Worm (Caenorhabditis elegans) whole organism, L4 larva: Measurements from ENCODE around the gene col-78.
A peak's percentile ranks its signal among the peaks of the same experiment; 100 is the strongest.

Experiments used
- F10B5.3 ChIP-seq: sonication (generic microtip); optimal IDR thresholded peaks from 2 replicates; lab custom pipeline; 2016; ENCODE audit warnings: mild to moderate bottlenecking, missing genetic modification characterization, missing compliant biosample characterization
- F49E8.2 ChIP-seq: sonication (generic microtip); optimal IDR thresholded peaks from 2 replicates; lab custom pipeline; 2016; ENCODE audit warnings: missing compliant biosample characterization, mild to moderate bottlenecking, missing genetic modification characterization, borderline replicate concordance
- R02D3.7 ChIP-seq: fragments of 150-350 bp; sonication (generic microtip); optimal IDR thresholded peaks from 3 replicates; lab custom pipeline; 2014; ENCODE audit warnings: missing biosample characterization, missing genetic modification characterization
- T20F7.1 ChIP-seq: fragments of 200-800 bp; sonication (Bioruptor generic); optimal IDR thresholded peaks from 2 replicates; lab custom pipeline; 2018; ENCODE audit warnings: mild to moderate bottlenecking, missing genetic modification characterization, missing compliant biosample characterization
- T26A8.4 ChIP-seq: fragments of 200-800 bp; sonication (Bioruptor generic); IDR thresholded peaks from 2 replicates; pipeline ENCODE4 v1.3.6; 2022; ENCODE audit warnings: missing genetic modification characterization, missing compliant biosample characterization
- Y48G9A.11 ChIP-seq: fragments of 200-800 bp; sonication (Bioruptor generic); IDR thresholded peaks from 2 replicates; pipeline ENCODE4 v1.3.6; 2022; ENCODE audit warnings: missing genetic modification reagents, missing genetic modification characterization, missing compliant biosample characterization
- Y5F2A.4 ChIP-seq: fragments of 200-800 bp; sonication (Bioruptor generic); optimal IDR thresholded peaks from 2 replicates; lab custom pipeline; 2018; ENCODE audit warnings: mild to moderate bottlenecking, missing genetic modification characterization, missing compliant biosample characterization
- aly-2 ChIP-seq: sonication (generic microtip); optimal IDR thresholded peaks from 2 replicates; lab custom pipeline; 2018; ENCODE audit warnings: missing biosample characterization, missing genetic modification characterization
- arid-1 ChIP-seq: fragments of 200-800 bp; sonication (Bioruptor generic); conservative IDR thresholded peaks from 2 replicates; pipeline ENCODE4 v1.3.6; 2022; ENCODE audit warnings: missing genetic modification reagents, missing genetic modification characterization, missing compliant biosample characterization
- ceh-20 ChIP-seq: fragments of 200-800 bp; sonication (Bioruptor generic); IDR thresholded peaks from 2 replicates; pipeline ENCODE4 v1.3.6; 2022; ENCODE audit warnings: missing genetic modification reagents, missing genetic modification characterization, missing compliant biosample characterization
- ceh-82 ChIP-seq: sonication (generic microtip); optimal IDR thresholded peaks from 2 replicates; lab custom pipeline; 2017; ENCODE audit warnings: missing biosample characterization, missing genetic modification characterization
- ces-1 ChIP-seq: fragments of 150-350 bp; sonication (generic microtip); optimal IDR thresholded peaks from 4 replicates; lab custom pipeline; 2014; ENCODE audit warnings: missing biosample characterization, missing genetic modification reagents, missing genetic modification characterization
- daf-16 ChIP-seq, 3 experiments: sonication (generic microtip); optimal IDR thresholded peaks; 2 replicates each; lab custom pipeline; 2016 to 2017; ENCODE audit warnings: missing genetic modification characterization in 3 of 3, missing genetic modification reagents in 3 of 3, mild to moderate bottlenecking in 2 of 3, missing compliant biosample characterization in 2 of 3, missing biosample characterization in 1 of 3, moderate library complexity in 1 of 3
- daf-19 ChIP-seq: fragments of 200-800 bp; sonication (Bioruptor generic); conservative IDR thresholded peaks from 2 replicates; pipeline ENCODE4 v1.3.6; 2022; ENCODE audit warnings: missing genetic modification characterization, missing compliant biosample characterization
- daf-8 ChIP-seq: fragments of 200-800 bp; sonication (Bioruptor generic); IDR thresholded peaks from 2 replicates; pipeline ENCODE4 v1.3.6; 2022; ENCODE audit warnings: missing genetic modification characterization, missing compliant biosample characterization
- dmd-8 ChIP-seq: fragments of 200-800 bp; sonication (Bioruptor generic); IDR thresholded peaks from 2 replicates; pipeline ENCODE4 v1.3.6; 2022; ENCODE audit warnings: missing genetic modification characterization, missing compliant biosample characterization
- duxl-1 ChIP-seq: sonication (generic microtip); optimal IDR thresholded peaks from 2 replicates; lab custom pipeline; 2016; ENCODE audit warnings: mild to moderate bottlenecking, missing genetic modification characterization, moderate library complexity, missing compliant biosample characterization; ENCODE audit not compliant: poor library complexity
- dve-1 ChIP-seq: sonication (generic microtip); optimal IDR thresholded peaks from 2 replicates; lab custom pipeline; 2017; ENCODE audit warnings: antibody characterized with exemption, mild to moderate bottlenecking, missing genetic modification characterization, missing compliant biosample characterization; ENCODE audit not compliant: insufficient read depth
- egl-43 ChIP-seq: fragments of 200-800 bp; sonication (Bioruptor generic); IDR thresholded peaks from 2 replicates; pipeline ENCODE4 v1.3.6; 2022; ENCODE audit warnings: missing genetic modification reagents, missing genetic modification characterization, missing compliant biosample characterization
- hif-1 ChIP-seq, 2 experiments: sonication (generic microtip); optimal IDR thresholded peaks; 2 replicates each; lab custom pipeline; 2016 to 2017; ENCODE audit warnings: missing compliant biosample characterization in 2 of 2, missing genetic modification characterization in 2 of 2, missing genetic modification reagents in 2 of 2, missing genotype in 2 of 2, mild to moderate bottlenecking in 1 of 2
- jun-1 ChIP-seq: fragments of 150-350 bp; optimal IDR thresholded peaks from 2 replicates; lab custom pipeline; 2014; ENCODE audit warnings: missing biosample characterization, missing genetic modification reagents, missing genetic modification characterization
- lin-1 ChIP-seq: fragments of 200-800 bp; sonication (Bioruptor generic); IDR thresholded peaks from 2 replicates; pipeline ENCODE4 v1.3.6; 2022; ENCODE audit warnings: missing genetic modification reagents, missing genetic modification characterization, missing compliant biosample characterization
- lin-15B ChIP-seq: fragments of 150-350 bp; sonication (generic microtip); optimal IDR thresholded peaks from 3 replicates; lab custom pipeline; 2014; ENCODE audit warnings: missing biosample characterization, missing genetic modification characterization
- lin-39 ChIP-seq: fragments of 150-350 bp; optimal IDR thresholded peaks from 2 replicates; lab custom pipeline; 2014; ENCODE audit warnings: missing biosample characterization, missing genetic modification reagents, missing genetic modification characterization
- lir-3 ChIP-seq: sonication (generic microtip); optimal IDR thresholded peaks from 2 replicates; lab custom pipeline; 2016; ENCODE audit warnings: mild to moderate bottlenecking, missing genetic modification characterization, missing compliant biosample characterization
- madf-9 ChIP-seq: fragments of 200-800 bp; sonication (Bioruptor generic); conservative IDR thresholded peaks from 2 replicates; pipeline ENCODE4 v1.3.6; 2022; ENCODE audit warnings: missing genetic modification reagents, missing genetic modification characterization, missing compliant biosample characterization
- mxl-2 ChIP-seq: fragments of 200-800 bp; sonication (Bioruptor generic); conservative IDR thresholded peaks from 2 replicates; pipeline ENCODE4 v1.3.6; 2022; ENCODE audit warnings: missing genetic modification reagents, missing genetic modification characterization, missing compliant biosample characterization
- mxl-3 ChIP-seq: fragments of 200-800 bp; sonication (Bioruptor generic); optimal IDR thresholded peaks from 2 replicates; lab custom pipeline; 2018; ENCODE audit warnings: mild to moderate bottlenecking, missing genetic modification characterization, missing compliant biosample characterization
- nhr-102 ChIP-seq: sonication (generic microtip); optimal IDR thresholded peaks from 2 replicates; lab custom pipeline; 2016; ENCODE audit warnings: mild to moderate bottlenecking, missing genetic modification characterization, moderate library complexity, missing compliant biosample characterization
- nhr-11 ChIP-seq: fragments of 150-350 bp; optimal IDR thresholded peaks from 2 replicates; lab custom pipeline; 2014; ENCODE audit warnings: missing biosample characterization, missing genetic modification characterization
- nhr-111 ChIP-seq: fragments of 200-800 bp; sonication (Bioruptor generic); optimal IDR thresholded peaks from 2 replicates; lab custom pipeline; 2018; ENCODE audit warnings: mild to moderate bottlenecking, missing genetic modification characterization, missing compliant biosample characterization
- nhr-237 ChIP-seq: sonication (generic microtip); optimal IDR thresholded peaks from 2 replicates; lab custom pipeline; 2017; ENCODE audit warnings: missing biosample characterization, missing genetic modification characterization
- nhr-25 ChIP-seq: sonication (generic microtip); optimal IDR thresholded peaks from 2 replicates; lab custom pipeline; 2017; ENCODE audit warnings: missing genetic modification characterization, mild to moderate bottlenecking, missing compliant biosample characterization, antibody characterized with exemption, moderate library complexity, borderline replicate concordance; ENCODE audit not compliant: insufficient read depth
- nhr-28 ChIP-seq: fragments of 150-350 bp; optimal IDR thresholded peaks from 2 replicates; lab custom pipeline; 2014; ENCODE audit warnings: missing biosample characterization, missing genetic modification characterization
- nhr-42 ChIP-seq: fragments of 200-800 bp; sonication (Bioruptor generic); IDR thresholded peaks from 2 replicates; pipeline ENCODE4 v1.3.6; 2022; ENCODE audit warnings: missing genetic modification characterization, missing compliant biosample characterization
- nhr-48 ChIP-seq: sonication (generic microtip); optimal IDR thresholded peaks from 2 replicates; lab custom pipeline; 2016; ENCODE audit warnings: mild to moderate bottlenecking, missing genetic modification characterization, missing compliant biosample characterization
- nhr-6 ChIP-seq: fragments of 150-350 bp; optimal IDR thresholded peaks from 2 replicates; lab custom pipeline; 2014; ENCODE audit warnings: missing biosample characterization, missing genetic modification characterization
- nhr-77 ChIP-seq: fragments of 150-350 bp; optimal IDR thresholded peaks from 2 replicates; lab custom pipeline; 2014; ENCODE audit warnings: missing biosample characterization, missing genetic modification characterization
- pha-4 ChIP-seq, 2 experiments: fragments of 150-350 bp in 1 of 2; fragments of 200-800 bp in 1 of 2; sonication (Bioruptor generic) in 1 of 2; IDR thresholded peaks in 1 of 2; optimal IDR thresholded peaks in 1 of 2; 2 replicates each; pipeline versions ENCODE4 v1.3.6 to Lab custom; 2014 to 2022; ENCODE audit warnings: missing genetic modification characterization in 2 of 2, missing genetic modification reagents in 2 of 2, missing biosample characterization in 1 of 2, missing compliant biosample characterization in 1 of 2
- php-3 ChIP-seq: fragments of 200-800 bp; sonication (Bioruptor generic); IDR thresholded peaks from 2 replicates; pipeline ENCODE4 v1.3.6; 2022; ENCODE audit warnings: missing genetic modification reagents, missing genetic modification characterization, missing compliant biosample characterization
- sdz-12 ChIP-seq: fragments of 200-800 bp; sonication (Bioruptor generic); optimal IDR thresholded peaks from 2 replicates; lab custom pipeline; 2018; ENCODE audit warnings: mild to moderate bottlenecking, missing genetic modification characterization, missing compliant biosample characterization
- set-16 ChIP-seq: fragments of 200-800 bp; sonication (Bioruptor generic); IDR thresholded peaks from 2 replicates; pipeline ENCODE4 v1.3.6; 2022; ENCODE audit warnings: missing genetic modification reagents, missing genetic modification characterization, missing compliant biosample characterization
- snpc-1.2 ChIP-seq: fragments of 200-800 bp; sonication (Bioruptor generic); IDR thresholded peaks from 2 replicates; pipeline ENCODE4 v1.3.6; 2022; ENCODE audit warnings: missing genetic modification reagents, missing genetic modification characterization, missing compliant biosample characterization
- spr-3 ChIP-seq: fragments of 200-800 bp; sonication (Bioruptor generic); optimal IDR thresholded peaks from 2 replicates; lab custom pipeline; 2018; ENCODE audit warnings: mild to moderate bottlenecking, missing genetic modification characterization, missing compliant biosample characterization
- tag-97 ChIP-seq: fragments of 200-800 bp; sonication (Bioruptor generic); IDR thresholded peaks from 2 replicates; pipeline ENCODE4 v1.3.6; 2022; ENCODE audit warnings: missing genetic modification characterization, missing compliant biosample characterization
- tra-1 ChIP-seq: fragments of 200-800 bp; sonication (Bioruptor generic); IDR thresholded peaks from 2 replicates; pipeline ENCODE4 v1.3.6; 2022; ENCODE audit warnings: missing genetic modification reagents, missing genetic modification characterization, missing compliant biosample characterization
- unc-62 ChIP-seq, 3 experiments: fragments of 150-350 bp in 1 of 3; sonication (generic microtip); optimal IDR thresholded peaks in 2 of 3; peaks in 1 of 3; 1 replicate in 1 of 3; 2 replicates in 2 of 3; lab custom pipeline; 2014 to 2017; ENCODE audit warnings: missing biosample characterization in 3 of 3, missing genetic modification characterization in 3 of 3, missing genetic modification reagents in 3 of 3, missing genotype in 1 of 3
- zfp-2 ChIP-seq: sonication (generic microtip); optimal IDR thresholded peaks from 2 replicates; lab custom pipeline; 2016; ENCODE audit warnings: mild to moderate bottlenecking, missing genetic modification characterization, missing compliant biosample characterization
- zip-2 ChIP-seq: fragments of 150-350 bp; optimal IDR thresholded peaks from 2 replicates; lab custom pipeline; 2014; ENCODE audit warnings: missing biosample characterization, missing genetic modification characterization

The col-78 gene

ce11 chrII:9112851-9113250, 39.5 kb upstream of the col-78 start, which contains the start of gene jun-1 (continued):
- TF ChIP-seq nhr-25 (tag; lab: Kevin White, UChicago) (peak; percentile 45), ceh-20 (GFP tag; lab: Robert Waterston, UW) (0 out of 2 replicates have a peak, but pooled peaks have one; percentile 35), mxl-2 (GFP tag; lab: Robert Waterston, UW) (no peak), arid-1 (GFP tag; lab: Robert Waterston, UW) (no peak), daf-19 (GFP tag; lab: Robert Waterston, UW) (no peak), nhr-111 (no peak), pha-4 (GFP tag; IDR thresholded peaks at IDR 0.05; lab: Robert Waterston, UW) (0 out of 2 replicates have a peak, but pooled peaks have one; percentile 22), pha-4 (tag; optimal IDR thresholded peaks at IDR 0.05; lab: Kevin White, UChicago) (no peak), spr-3 (GFP tag; lab: Kevin White, UChicago) (no peak), hif-1 (tag; optimal IDR thresholded peaks at IDR 0.05; lab: Kevin White, UChicago) (peak in 1 of 2 experiments; percentile 57), zfp-2 (tag; lab: Kevin White, UChicago) (no peak), duxl-1 (tag; lab: Kevin White, UChicago) (no peak), lin-39 (tag; lab: Kevin White, UChicago) (no peak), lin-1 (GFP tag; lab: Robert Waterston, UW) (no peak), nhr-48 (tag; lab: Kevin White, UChicago) (peak; percentile 73), madf-9 (GFP tag; lab: Robert Waterston, UW) (no peak), R02D3.7 (tag; lab: Kevin White, UChicago) (no peak), tra-1 (GFP tag; lab: Robert Waterston, UW) (peak; percentile 60; the same call in 1 of the 2 replicates), lin-15B (tag; lab: Kevin White, UChicago) (no peak), nhr-28 (tag; lab: Kevin White, UChicago) (peak; percentile 89), Y48G9A.11 (GFP tag; lab: Robert Waterston, UW) (no peak), daf-8 (GFP tag; lab: Robert Waterston, UW) (no peak), dve-1 (peak; percentile 93), set-16 (GFP tag; lab: Robert Waterston, UW) (peak; percentile 41), daf-16 (GFP tag; optimal IDR thresholded peaks at IDR 0.05; lab: Kevin White, UChicago) (peak in 1 of 2 experiments; percentile 68), daf-16 (tag; optimal IDR thresholded peaks at IDR 0.05; lab: Kevin White, UChicago) (peak; percentile 23), egl-43 (no peak), unc-62 (GFP tag; optimal IDR thresholded peaks at IDR 0.05 in 1 of 2; lab: Kevin White, UChicago) (peak in 1 of 2 experiments; percentile 100), unc-62 (tag; optimal IDR thresholded peaks at IDR 0.05; lab: Kevin White, UChicago) (no peak), jun-1 (tag; lab: Kevin White, UChicago) (no peak), nhr-237 (peak; percentile 25), nhr-42 (GFP tag; lab: Robert Waterston, UW) (no peak), zip-2 (peak; percentile 17), tag-97 (GFP tag; lab: Robert Waterston, UW) (no peak), mxl-3 (GFP tag; lab: Kevin White, UChicago) (peak; percentile 56), ceh-82 (no peak), sdz-12 (no peak), T26A8.4 (GFP tag; lab: Robert Waterston, UW) (no peak), F49E8.2 (no peak), ces-1 (GFP tag; lab: Kevin White, UChicago) (no peak), F10B5.3 (tag; lab: Kevin White, UChicago) (no peak), dmd-8 (GFP tag; lab: Robert Waterston, UW) (no peak), lir-3 (no peak), Y5F2A.4 (GFP tag; lab: Kevin White, UChicago) (no peak), nhr-77 (tag; lab: Kevin White, UChicago) (peak; percentile 93), php-3 (GFP tag; lab: Robert Waterston, UW) (no peak), T20F7.1 (GFP tag; lab: Kevin White, UChicago) (peak; percentile 71), nhr-11 (tag; lab: Kevin White, UChicago) (peak; percentile 94), nhr-102 (tag; lab: Kevin White, UChicago) (peak; percentile 46), nhr-6 (tag; lab: Kevin White, UChicago) (peak; percentile 92), aly-2 (no peak), snpc-1.2 (no peak)
